Fruit fly (Drosophila melanogaster) whole organism, embryonic: ENCODE results near the gene mRpL40.

ENCODE experiments used
- Aef1 ChIP-seq: fragments of 200-800 bp; sonication (Bioruptor generic); IDR thresholded peaks from 3 replicates; pipeline ENCODE4 v1.3.6; 2022; ENCODE audit warnings: missing biosample characterization, missing genetic modification characterization
- C15 ChIP-seq: fragments of 200-800 bp; sonication (Bioruptor generic); IDR thresholded peaks from 3 replicates; pipeline ENCODE4 v1.3.6; 2022; ENCODE audit warnings: missing biosample characterization, missing genetic modification characterization
- CG10267 ChIP-seq: fragments of 200-800 bp; sonication (Bioruptor generic); optimal IDR thresholded peaks from 2 replicates; lab custom pipeline; 2018; ENCODE audit warnings: missing biosample characterization, mild to moderate bottlenecking, missing genetic modification characterization, moderate library complexity
- CG10543 ChIP-seq: fragments of 200-800 bp; sonication (Bioruptor generic); optimal IDR thresholded peaks from 3 replicates; lab custom pipeline; 2017; ENCODE audit warnings: missing biosample characterization, mild to moderate bottlenecking, missing genetic modification characterization, moderate library complexity
- CG11696 ChIP-seq: fragments of 200-800 bp; sonication (Bioruptor generic); IDR thresholded peaks from 2 replicates; pipeline ENCODE4 v1.3.6; 2022; ENCODE audit warnings: missing biosample characterization, missing genetic modification characterization
- CG12071 ChIP-seq: fragments of 200-800 bp; sonication (Bioruptor generic); optimal IDR thresholded peaks from 3 replicates; lab custom pipeline; 2018; ENCODE audit warnings: missing biosample characterization, mild to moderate bottlenecking, missing genetic modification characterization
- CG12659 ChIP-seq: fragments of 200-800 bp; sonication (Bioruptor generic); optimal IDR thresholded peaks from 3 replicates; lab custom pipeline; 2017; ENCODE audit warnings: mild to moderate bottlenecking, missing biosample characterization, missing genetic modification reagents, missing genetic modification characterization
- CG12769 ChIP-seq: fragments of 200-800 bp; sonication (Bioruptor generic); optimal IDR thresholded peaks from 2 replicates; lab custom pipeline; 2019; ENCODE audit warnings: missing biosample characterization, mild to moderate bottlenecking, missing genetic modification characterization, moderate library complexity
- CG13624 ChIP-seq: fragments of 200-800 bp; sonication (Bioruptor generic); optimal IDR thresholded peaks from 2 replicates; lab custom pipeline; 2016; ENCODE audit warnings: missing biosample characterization, missing genetic modification characterization
- CG14860 ChIP-seq: fragments of 200-800 bp; sonication (Bioruptor generic); IDR thresholded peaks from 3 replicates; pipeline ENCODE4 v1.3.6; 2022; ENCODE audit warnings: missing biosample characterization, missing genetic modification characterization; ENCODE audit not compliant: partially characterized antibody
- CG15073 ChIP-seq: fragments of 200-800 bp; sonication (Bioruptor generic); optimal IDR thresholded peaks from 2 replicates; lab custom pipeline; 2016; ENCODE audit warnings: missing biosample characterization, missing genetic modification characterization
- CG15696 ChIP-seq: fragments of 200-800 bp; sonication (Bioruptor generic); optimal IDR thresholded peaks from 2 replicates; lab custom pipeline; 2019; ENCODE audit warnings: missing biosample characterization, mild to moderate bottlenecking, missing genetic modification characterization, moderate library complexity
- CG17912 ChIP-seq: fragments of 200-800 bp; sonication (Bioruptor generic); optimal IDR thresholded peaks from 2 replicates; lab custom pipeline; 2018; ENCODE audit warnings: missing biosample characterization, mild to moderate bottlenecking, missing genetic modification characterization
- CG2116 ChIP-seq: fragments of 200-800 bp; sonication (Bioruptor generic); optimal IDR thresholded peaks from 3 replicates; lab custom pipeline; 2018; ENCODE audit warnings: missing biosample characterization, mild to moderate bottlenecking, missing genetic modification characterization
- CG2875 ChIP-seq: fragments of 200-800 bp; sonication (Bioruptor generic); optimal IDR thresholded peaks from 2 replicates; lab custom pipeline; 2017; ENCODE audit warnings: missing biosample characterization, mild to moderate bottlenecking, missing genetic modification characterization, missing genetic modification reagents
- CG31224 ChIP-seq: fragments of 200-800 bp; sonication (Bioruptor generic); IDR thresholded peaks from 2 replicates; pipeline ENCODE4 v1.3.6; 2022; ENCODE audit warnings: missing biosample characterization, missing genetic modification characterization
- CG3838 ChIP-seq: fragments of 200-800 bp; sonication (Bioruptor generic); optimal IDR thresholded peaks from 3 replicates; lab custom pipeline; 2016; ENCODE audit warnings: missing biosample characterization, missing genetic modification characterization
- CG6654 ChIP-seq: fragments of 200-800 bp; sonication (Bioruptor generic); optimal IDR thresholded peaks from 2 replicates; lab custom pipeline; 2017; ENCODE audit warnings: missing biosample characterization, mild to moderate bottlenecking, missing genetic modification characterization
- CG7963 ChIP-seq: fragments of 200-800 bp; sonication (Bioruptor generic); IDR thresholded peaks from 3 replicates; pipeline ENCODE4 v1.3.6; 2022; ENCODE audit warnings: missing biosample characterization, missing genetic modification characterization; ENCODE audit not compliant: partially characterized antibody
- CG8281 ChIP-seq: fragments of 200-800 bp; sonication (Bioruptor generic); optimal IDR thresholded peaks from 2 replicates; lab custom pipeline; 2018; ENCODE audit warnings: missing biosample characterization, mild to moderate bottlenecking, missing genetic modification characterization, moderate library complexity
- CG8290 ChIP-seq, 3 experiments: fragments of 200-800 bp; sonication (Bioruptor generic); optimal IDR thresholded peaks; 2 replicates each; lab custom pipeline; 2016 to 2019; ENCODE audit warnings: missing biosample characterization in 3 of 3, missing genetic modification characterization in 3 of 3, mild to moderate bottlenecking in 2 of 3, moderate library complexity in 1 of 3
- CG8388 ChIP-seq: fragments of 200-800 bp; sonication (Bioruptor generic); optimal IDR thresholded peaks from 2 replicates; lab custom pipeline; 2019; ENCODE audit warnings: missing biosample characterization, mild to moderate bottlenecking, missing genetic modification characterization, moderate library complexity
- CG9727 ChIP-seq: fragments of 200-800 bp; sonication (Bioruptor generic); optimal IDR thresholded peaks from 3 replicates; lab custom pipeline; 2017; ENCODE audit warnings: missing biosample characterization, mild to moderate bottlenecking, missing genetic modification characterization
- Camta ChIP-seq: fragments of 200-800 bp; sonication (Bioruptor generic); optimal IDR thresholded peaks from 2 replicates; lab custom pipeline; 2016; ENCODE audit warnings: missing biosample characterization, missing genetic modification characterization
- Fer1 ChIP-seq: fragments of 200-800 bp; sonication (Bioruptor generic); optimal IDR thresholded peaks from 2 replicates; lab custom pipeline; 2017; ENCODE audit warnings: missing biosample characterization, mild to moderate bottlenecking, missing genetic modification characterization
- HLH4C ChIP-seq: fragments of 200-800 bp; sonication (Bioruptor generic); IDR thresholded peaks from 3 replicates; pipeline ENCODE4 v1.3.6; 2022; ENCODE audit warnings: missing biosample characterization, missing genetic modification characterization; ENCODE audit not compliant: partially characterized antibody
- HLHmδ ChIP-seq: fragments of 200-800 bp; sonication (Bioruptor generic); optimal IDR thresholded peaks from 2 replicates; lab custom pipeline; 2018; ENCODE audit warnings: missing biosample characterization, mild to moderate bottlenecking, missing genetic modification characterization, moderate library complexity
- Jarid2 ChIP-seq: fragments of 200-800 bp; sonication (Bioruptor generic); optimal IDR thresholded peaks from 3 replicates; lab custom pipeline; 2017; ENCODE audit warnings: mild to moderate bottlenecking, missing biosample characterization, missing genetic modification reagents, missing genetic modification characterization
- Lpt ChIP-seq: fragments of >200 bp; optimal IDR thresholded peaks from 2 replicates; lab custom pipeline; 2018; ENCODE audit warnings: missing biosample characterization, missing genetic modification characterization
- Max ChIP-seq: fragments of 200-800 bp; sonication (Bioruptor generic); optimal IDR thresholded peaks from 2 replicates; lab custom pipeline; 2016; ENCODE audit warnings: missing biosample characterization, mild to moderate bottlenecking, missing genetic modification characterization
- Nf-YA ChIP-seq: fragments of 200-800 bp; sonication (Bioruptor generic); IDR thresholded peaks from 2 replicates; pipeline ENCODE4 v1.3.6; 2022; ENCODE audit warnings: missing biosample characterization, missing genetic modification characterization
- Six4 ChIP-seq: fragments of 200-800 bp; sonication (Bioruptor generic); optimal IDR thresholded peaks from 2 replicates; lab custom pipeline; 2016; ENCODE audit warnings: missing biosample characterization, missing genetic modification characterization
- Sry-β ChIP-seq: fragments of 200-800 bp; sonication (Bioruptor generic); optimal IDR thresholded peaks from 2 replicates; lab custom pipeline; 2018; ENCODE audit warnings: missing biosample characterization, mild to moderate bottlenecking, missing genetic modification characterization, moderate library complexity
- bigmax ChIP-seq: fragments of 200-800 bp; sonication (Bioruptor generic); optimal IDR thresholded peaks from 2 replicates; lab custom pipeline; 2018; ENCODE audit warnings: missing biosample characterization, mild to moderate bottlenecking, missing genetic modification characterization
- chinmo ChIP-seq: fragments of 200-800 bp; sonication (Bioruptor generic); IDR thresholded peaks from 4 replicates; pipeline ENCODE4 v1.3.6; 2022; ENCODE audit warnings: missing biosample characterization, missing genetic modification characterization; ENCODE audit not compliant: partially characterized antibody
- chn ChIP-seq: fragments of 200-800 bp; sonication (Bioruptor generic); optimal IDR thresholded peaks from 2 replicates; lab custom pipeline; 2016; ENCODE audit warnings: missing biosample characterization, missing genetic modification characterization
- corto ChIP-seq: fragments of 200-800 bp; sonication (Bioruptor generic); optimal IDR thresholded peaks from 2 replicates; lab custom pipeline; 2016; ENCODE audit warnings: missing biosample characterization, mild to moderate bottlenecking, missing genetic modification characterization, moderate library complexity
- danr ChIP-seq: fragments of 200-800 bp; sonication (Bioruptor generic); IDR thresholded peaks from 2 replicates; pipeline ENCODE4 v1.3.6; 2022; ENCODE audit warnings: missing biosample characterization, missing genetic modification characterization
- fd102C ChIP-seq: fragments of 200-800 bp; sonication (Bioruptor generic); optimal IDR thresholded peaks from 2 replicates; lab custom pipeline; 2018; ENCODE audit warnings: missing biosample characterization, mild to moderate bottlenecking, missing genetic modification characterization, moderate library complexity
- hbn ChIP-seq: fragments of 200-800 bp; sonication (Bioruptor generic); IDR thresholded peaks from 2 replicates; pipeline ENCODE4 v1.3.6; 2022; ENCODE audit warnings: missing biosample characterization, missing genetic modification characterization; ENCODE audit not compliant: partially characterized antibody
- insv ChIP-seq, 2 experiments: fragments of 200-800 bp; sonication (Bioruptor generic); optimal IDR thresholded peaks; 3 replicates each; lab custom pipeline; 2016 to 2018; ENCODE audit warnings: missing biosample characterization in 2 of 2, missing genetic modification characterization in 2 of 2
- lmd ChIP-seq: fragments of 200-800 bp; sonication (Bioruptor generic); IDR thresholded peaks from 2 replicates; pipeline ENCODE4 v1.3.6; 2022; ENCODE audit warnings: missing biosample characterization, missing genetic modification characterization
- luna ChIP-seq: fragments of 200-800 bp; sonication (Bioruptor generic); optimal IDR thresholded peaks from 2 replicates; lab custom pipeline; 2016; ENCODE audit warnings: missing biosample characterization, missing genetic modification characterization
- nmo ChIP-seq: fragments of 200-800 bp; sonication (Bioruptor generic); optimal IDR thresholded peaks from 2 replicates; lab custom pipeline; 2018; ENCODE audit warnings: missing biosample characterization, mild to moderate bottlenecking, missing genetic modification characterization, moderate library complexity
- onecut ChIP-seq: fragments of 200-800 bp; sonication (Bioruptor generic); IDR thresholded peaks from 2 replicates; pipeline ENCODE4 v1.3.6; 2022; ENCODE audit warnings: missing biosample characterization, missing genetic modification characterization
- schlank ChIP-seq: fragments of 200-800 bp; sonication (Bioruptor generic); optimal IDR thresholded peaks from 2 replicates; lab custom pipeline; 2018; ENCODE audit warnings: missing biosample characterization, mild to moderate bottlenecking, missing genetic modification characterization
- trem ChIP-seq: fragments of 200-800 bp; optimal IDR thresholded peaks from 3 replicates; lab custom pipeline; 2019; ENCODE audit warnings: missing biosample characterization, mild to moderate bottlenecking, missing genetic modification characterization, moderate library complexity
- z ChIP-seq: fragments of 200-800 bp; sonication (Bioruptor generic); IDR thresholded peaks from 3 replicates; pipeline ENCODE4 v1.3.6; 2022; ENCODE audit warnings: missing biosample characterization, missing genetic modification characterization
- zen ChIP-seq: fragments of 200-800 bp; sonication (Bioruptor generic); optimal IDR thresholded peaks from 3 replicates; lab custom pipeline; 2018; ENCODE audit warnings: missing biosample characterization, mild to moderate bottlenecking, missing genetic modification characterization, moderate library complexity

Gene mRpL40

DNA sequence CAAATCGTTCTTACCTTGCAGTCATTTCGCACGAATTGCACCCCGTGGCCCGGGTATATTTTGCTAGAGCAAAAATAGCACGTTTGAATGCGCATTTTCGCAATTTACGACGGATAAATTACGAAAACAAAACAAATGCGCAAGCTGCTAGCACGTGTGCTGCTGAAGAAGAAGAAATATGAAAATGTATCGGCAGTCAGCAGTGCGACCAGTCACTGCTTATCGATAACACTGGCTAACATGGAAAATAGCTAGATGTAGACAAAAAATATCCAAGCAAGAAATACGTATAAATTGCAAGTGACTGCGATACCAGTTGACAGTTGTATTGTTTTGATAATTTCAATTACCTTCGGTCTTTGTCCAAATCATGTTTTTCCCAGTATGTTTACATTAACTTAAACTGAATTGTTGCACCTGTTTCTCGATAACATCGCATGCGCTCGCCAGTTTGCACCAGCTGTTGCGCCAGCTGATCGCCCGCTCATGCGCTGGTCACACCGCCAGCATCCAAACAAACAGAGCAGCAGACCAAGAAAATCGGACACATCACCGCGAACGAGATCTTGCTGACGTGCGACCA, 23.8 kb downstream of the mRpL40 start, which contains the start of the genes RpL24-like and CG5276 (continued):
- peak; percentile 16 for TF ChIP-seq Fer1
- TF ChIP-seq bigmax (GFP tag; lab: Kevin White, UChicago) = no peak
- no peak for TF ChIP-seq onecut (GFP tag; lab: Robert Waterston, UW)
- TF ChIP-seq CG10543 (GFP tag; lab: Kevin White, UChicago) = no peak
- no peak for TF ChIP-seq CG12071
- no peak for TF ChIP-seq C15 (GFP tag; lab: Robert Waterston, UW)
- peak; percentile 94 for TF ChIP-seq Max (GFP tag; lab: Kevin White, UChicago)
- no peak for TF ChIP-seq chn (GFP tag; lab: Kevin White, UChicago)
- peak; percentile 48 for TF ChIP-seq zen
- no peak for TF ChIP-seq CG11696 (GFP tag; lab: Robert Waterston, UW)
- TF ChIP-seq CG12769 (tag; lab: Kevin White, UChicago) = no peak
- TF ChIP-seq fd102C (GFP tag; lab: Kevin White, UChicago) = no peak
- no peak for TF ChIP-seq CG17912 (GFP tag; lab: Kevin White, UChicago)
- TF ChIP-seq Sry-β (GFP tag; lab: Kevin White, UChicago) = peak; percentile 84
- no peak for TF ChIP-seq Aef1 (GFP tag; lab: Robert Waterston, UW)
- no peak for TF ChIP-seq Camta (GFP tag; lab: Kevin White, UChicago)
- peak; percentile 46 for TF ChIP-seq CG9727 (GFP tag; lab: Kevin White, UChicago)
- no peak for TF ChIP-seq CG6654 (GFP tag; lab: Kevin White, UChicago)
- TF ChIP-seq z (GFP tag; lab: Robert Waterston, UW) = no peak
- TF ChIP-seq danr (GFP tag; lab: Robert Waterston, UW) = no peak
- TF ChIP-seq Jarid2 (GFP tag; lab: Kevin White, UChicago) = no peak
- TF ChIP-seq HLHmδ (GFP tag; lab: Kevin White, UChicago) = peak; percentile 67
- no peak for TF ChIP-seq CG3838 (GFP tag; lab: Kevin White, UChicago)
- TF ChIP-seq hbn (GFP tag; lab: Robert Waterston, UW) = peak; percentile 59
- peak; percentile 61 for TF ChIP-seq CG13624 (GFP tag; lab: Kevin White, UChicago)
- TF ChIP-seq HLH4C = peak; percentile 57; the same call in 2 of the 3 replicates
- no peak for TF ChIP-seq Lpt
- peak; percentile 93 for TF ChIP-seq CG2116 (GFP tag; lab: Kevin White, UChicago)
- TF ChIP-seq luna = no peak
- TF ChIP-seq chinmo = 0 out of 4 replicates have a peak, but pooled peaks have one; percentile 60
- TF ChIP-seq CG12659 (GFP tag; lab: Kevin White, UChicago) = peak; percentile 56
- TF ChIP-seq CG10267 (tag; lab: Kevin White, UChicago) = peak; percentile 60
- TF ChIP-seq CG2875 = no peak
- no peak for TF ChIP-seq schlank (tag; lab: Kevin White, UChicago)
- peak; percentile 80 for TF ChIP-seq trem (tag; lab: Kevin White, UChicago)
- TF ChIP-seq CG31224 = no peak
- TF ChIP-seq CG8281 (tag; lab: Kevin White, UChicago) = no peak
- TF ChIP-seq CG8388 (GFP tag; lab: Kevin White, UChicago) = no peak
- peak in 1 of 2 experiments; percentile 18 for TF ChIP-seq insv (GFP tag; optimal IDR thresholded peaks at IDR 0.05; lab: Kevin White, UChicago)
- no peak for TF ChIP-seq Nf-YA (GFP tag; lab: Robert Waterston, UW)
- no peak for TF ChIP-seq Six4
- no peak for TF ChIP-seq lmd (GFP tag; lab: Robert Waterston, UW)
- 0 out of 3 replicates have a peak, but pooled peaks have one; percentile 12 for TF ChIP-seq CG7963
- TF ChIP-seq nmo = peak; percentile 80
- no peak for TF ChIP-seq CG15073
- TF ChIP-seq CG15696 (tag; lab: Kevin White, UChicago) = peak; percentile 11
- TF ChIP-seq CG14860 = peak; percentile 52; the same call in 1 of the 3 replicates
- no peak for TF ChIP-seq CG8290 (GFP tag; optimal IDR thresholded peaks at IDR 0.05; lab: Kevin White, UChicago)
- no peak for TF ChIP-seq CG8290 (tag; optimal IDR thresholded peaks at IDR 0.05; lab: Kevin White, UChicago)
- TF ChIP-seq corto (GFP tag; lab: Kevin White, UChicago) = no peak
